Worm (Caenorhabditis elegans): ENCODE measurements around the gene ipla-1.

- no peak for TF ChIP-seq ztf-11 (tag; optimal IDR thresholded peaks at IDR 0.05)
- no peak for TF ChIP-seq elt-1 (tag; optimal IDR thresholded peaks at IDR 0.05; ENCODE audit: borderline replicate concordance, insufficient read depth)
- no peak for TF ChIP-seq lin-13 (tag; optimal IDR thresholded peaks at IDR 0.05)
- TF ChIP-seq mep-1 (tag; optimal IDR thresholded peaks at IDR 0.05) = no peak
- no peak for TF ChIP-seq snpc-4 (tag; optimal IDR thresholded peaks at IDR 0.05)
- TF ChIP-seq unc-62 (GFP tag; optimal IDR thresholded peaks at IDR 0.05) = no peak
These were observed 57.6 kb downstream of the ipla-1 start, which contains the start of gene sra-34 for ce11 chrII:4543568-4543967.
